Fruit fly (Drosophila melanogaster) whole organism, adult: ENCODE results near the gene swm.

Experiments used
- CG12768 ChIP-seq: fragments of 200-800 bp; sonication (Bioruptor generic); optimal IDR thresholded peaks from 2 replicates; lab custom pipeline; 2017; ENCODE audit warnings: missing biosample characterization, missing genetic modification characterization, mild to moderate bottlenecking, moderate library complexity, missing genetic modification reagents
- Clk ChIP-seq: fragments of 200-800 bp; sonication (Bioruptor generic); optimal IDR thresholded peaks from 2 replicates; lab custom pipeline; 2017; ENCODE audit warnings: missing biosample characterization, missing genetic modification characterization
- Crg-1 ChIP-seq: fragments of 200-800 bp; sonication (Bioruptor generic); optimal IDR thresholded peaks from 2 replicates; lab custom pipeline; 2016; ENCODE audit warnings: missing biosample characterization, missing genetic modification characterization
- Hr96 ChIP-seq: fragments of 200-800 bp; sonication (Bioruptor generic); optimal IDR thresholded peaks from 2 replicates; lab custom pipeline; 2016; ENCODE audit warnings: missing biosample characterization, missing genetic modification characterization
- cic ChIP-seq: fragments of 200-800 bp; sonication (Bioruptor generic); optimal IDR thresholded peaks from 2 replicates; lab custom pipeline; 2017; ENCODE audit warnings: missing biosample characterization, mild to moderate bottlenecking, missing genetic modification characterization, moderate library complexity
- ovo ChIP-seq: fragments of 200-800 bp; sonication (Bioruptor generic); optimal IDR thresholded peaks from 2 replicates; lab custom pipeline; 2016; ENCODE audit warnings: missing biosample characterization, missing genetic modification characterization

DNA sequence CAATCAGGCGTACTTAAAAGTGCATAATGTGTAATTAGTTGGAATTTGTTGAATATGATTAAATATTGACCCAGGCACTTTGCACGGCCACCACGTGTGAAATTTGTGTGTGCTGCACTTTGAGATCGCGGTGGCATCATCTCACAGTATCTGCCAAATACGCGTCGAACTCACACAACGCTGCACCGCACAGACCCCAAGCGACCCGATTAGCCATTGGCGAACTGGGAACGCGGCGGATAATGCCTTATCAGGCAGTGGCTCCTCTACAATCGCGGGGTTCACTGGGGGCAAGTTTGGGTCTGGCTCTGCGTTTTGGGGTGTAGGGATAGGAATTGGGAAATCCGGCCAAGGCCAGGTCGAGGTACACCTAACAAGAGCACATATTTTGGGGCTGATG lies 37.8 kb upstream of the swm start:
- TF ChIP-seq Clk (no peak), cic (no peak), CG12768 (GFP tag; lab: Kevin White, UChicago) (no peak), Crg-1 (GFP tag; lab: Kevin White, UChicago) (no peak), Hr96 (GFP tag; lab: Kevin White, UChicago) (no peak), ovo (GFP tag; lab: Kevin White, UChicago) (no peak)
